Fruit fly (Drosophila melanogaster) whole organism, prepupa: ENCODE measurements around the gene CG1637.

Experiments used
- Met ChIP-seq: fragments of 200-800 bp; sonication (Bioruptor generic); optimal IDR thresholded peaks from 3 replicates; lab custom pipeline; 2016; ENCODE audit warnings: missing biosample characterization, missing genetic modification characterization
- Sox102F ChIP-seq: fragments of 200-800 bp; sonication (Bioruptor generic); optimal IDR thresholded peaks from 2 replicates; lab custom pipeline; 2016; ENCODE audit warnings: missing biosample characterization, mild to moderate bottlenecking, missing genetic modification characterization
- dsx ChIP-seq: fragments of 200-800 bp; optimal IDR thresholded peaks from 3 replicates; lab custom pipeline; 2019; ENCODE audit warnings: missing biosample characterization, mild to moderate bottlenecking, missing genetic modification characterization, moderate library complexity; ENCODE audit not compliant: poor library complexity, severe bottlenecking

- no peak for TF ChIP-seq Sox102F
- no peak for TF ChIP-seq Met (GFP tag; lab: Kevin White, UChicago)
- no peak for TF ChIP-seq dsx (GFP tag; lab: Kevin White, UChicago)
Observed at dm6 chrX:10822096-10822495, 55.6 kb downstream of the CG1637 start.
